Fruit fly (Drosophila melanogaster) whole organism, embryonic: ENCODE results near the gene CG14668.

Source experiments
- Abd-B ChIP-seq: fragments of 200-800 bp; sonication (Bioruptor generic); optimal IDR thresholded peaks from 2 replicates; lab custom pipeline; 2018; ENCODE audit warnings: missing biosample characterization, mild to moderate bottlenecking, missing genetic modification characterization, moderate library complexity
- Asciz ChIP-seq: fragments of 200-800 bp; sonication (Bioruptor generic); optimal IDR thresholded peaks from 2 replicates; lab custom pipeline; 2017; ENCODE audit warnings: missing biosample characterization, mild to moderate bottlenecking, missing genetic modification characterization, missing genetic modification reagents
- CG10209 ChIP-seq: fragments of 200-800 bp; sonication (Bioruptor generic); optimal IDR thresholded peaks from 3 replicates; lab custom pipeline; 2017; ENCODE audit warnings: missing biosample characterization, mild to moderate bottlenecking, missing genetic modification characterization, missing genetic modification reagents
- CG11504 ChIP-seq: fragments of 200-800 bp; sonication (Bioruptor generic); optimal IDR thresholded peaks from 3 replicates; lab custom pipeline; 2019; ENCODE audit warnings: missing biosample characterization, mild to moderate bottlenecking, missing genetic modification characterization, moderate library complexity
- CG12104 ChIP-seq: fragments of 200-800 bp; sonication (Bioruptor generic); optimal IDR thresholded peaks from 3 replicates; lab custom pipeline; 2016; ENCODE audit warnings: missing biosample characterization, missing genetic modification characterization
- CG1233 ChIP-seq: fragments of 200-800 bp; sonication (Bioruptor generic); optimal IDR thresholded peaks from 4 replicates; lab custom pipeline; 2018; ENCODE audit warnings: missing biosample characterization, mild to moderate bottlenecking, missing genetic modification characterization
- CG12659 ChIP-seq: fragments of 200-800 bp; sonication (Bioruptor generic); optimal IDR thresholded peaks from 3 replicates; lab custom pipeline; 2017; ENCODE audit warnings: mild to moderate bottlenecking, missing biosample characterization, missing genetic modification reagents, missing genetic modification characterization
- CG13123 ChIP-seq: fragments of 200-800 bp; sonication (Bioruptor generic); optimal IDR thresholded peaks from 2 replicates; lab custom pipeline; 2016; ENCODE audit warnings: missing biosample characterization, missing genetic modification characterization
- CG13287 ChIP-seq: fragments of 200-800 bp; sonication (Bioruptor generic); IDR thresholded peaks from 2 replicates; pipeline ENCODE4 v1.3.6; 2022; ENCODE audit warnings: missing biosample characterization, missing genetic modification characterization; ENCODE audit not compliant: partially characterized antibody
- CG1792 ChIP-seq: fragments of 200-800 bp; sonication (Bioruptor generic); optimal IDR thresholded peaks from 2 replicates; lab custom pipeline; 2016; ENCODE audit warnings: missing biosample characterization, missing genetic modification characterization
- CG2889 ChIP-seq: fragments of 200-800 bp; sonication (Bioruptor generic); IDR thresholded peaks from 3 replicates; pipeline ENCODE4 v1.3.6; 2022; ENCODE audit warnings: missing biosample characterization, missing genetic modification characterization
- CG32532 ChIP-seq: fragments of 200-800 bp; sonication (Bioruptor generic); IDR thresholded peaks from 2 replicates; pipeline ENCODE4 v1.3.6; 2022; ENCODE audit warnings: missing biosample characterization, missing genetic modification characterization
- CG4424 ChIP-seq: fragments of 200-800 bp; sonication (Bioruptor generic); optimal IDR thresholded peaks from 3 replicates; lab custom pipeline; 2016; ENCODE audit warnings: missing biosample characterization, missing genetic modification characterization
- CG5245 ChIP-seq: fragments of 200-800 bp; sonication (Bioruptor generic); optimal IDR thresholded peaks from 3 replicates; lab custom pipeline; 2016; ENCODE audit warnings: missing biosample characterization, missing genetic modification characterization
- CG6254 ChIP-seq: fragments of 200-800 bp; sonication (Bioruptor generic); optimal IDR thresholded peaks from 3 replicates; lab custom pipeline; 2017; ENCODE audit warnings: mild to moderate bottlenecking, missing biosample characterization, missing genetic modification reagents, missing genetic modification characterization
- CG9797 ChIP-seq: fragments of 200-800 bp; sonication (Bioruptor generic); optimal IDR thresholded peaks from 3 replicates; lab custom pipeline; 2018; ENCODE audit warnings: missing biosample characterization, mild to moderate bottlenecking, missing genetic modification characterization
- CG9932 ChIP-seq: fragments of 200-800 bp; sonication (Bioruptor generic); IDR thresholded peaks from 2 replicates; pipeline ENCODE4 v1.3.6; 2022; ENCODE audit warnings: missing biosample characterization, missing genetic modification characterization
- Camta ChIP-seq: fragments of 200-800 bp; sonication (Bioruptor generic); optimal IDR thresholded peaks from 2 replicates; lab custom pipeline; 2016; ENCODE audit warnings: missing biosample characterization, missing genetic modification characterization
- Dp ChIP-seq: fragments of 200-800 bp; sonication (Bioruptor generic); optimal IDR thresholded peaks from 2 replicates; lab custom pipeline; 2018; ENCODE audit warnings: missing biosample characterization, mild to moderate bottlenecking, missing genetic modification characterization, moderate library complexity
- H15 ChIP-seq: fragments of 200-800 bp; sonication (Bioruptor generic); IDR thresholded peaks from 3 replicates; pipeline ENCODE4 v1.3.6; 2022; ENCODE audit warnings: missing biosample characterization, missing genetic modification characterization
- Hand ChIP-seq: fragments of 200-800 bp; sonication (Bioruptor generic); optimal IDR thresholded peaks from 2 replicates; lab custom pipeline; 2017; ENCODE audit warnings: mild to moderate bottlenecking, missing biosample characterization, missing genetic modification reagents, missing genetic modification characterization
- Hmr ChIP-seq: fragments of 200-800 bp; sonication (Bioruptor generic); optimal IDR thresholded peaks from 3 replicates; lab custom pipeline; 2017; ENCODE audit warnings: mild to moderate bottlenecking, missing biosample characterization, missing genetic modification reagents, missing genetic modification characterization
- MBD-R2 ChIP-seq: fragments of 200-800 bp; sonication (Bioruptor generic); IDR thresholded peaks from 2 replicates; pipeline ENCODE4 v1.3.6; 2022; ENCODE audit warnings: missing biosample characterization, missing genetic modification characterization
- MTF-1 ChIP-seq: fragments of 200-800 bp; sonication (Bioruptor generic); optimal IDR thresholded peaks from 2 replicates; lab custom pipeline; 2018; ENCODE audit warnings: missing biosample characterization, mild to moderate bottlenecking, missing genetic modification characterization, borderline replicate concordance
- NFAT ChIP-seq: fragments of 200-800 bp; sonication (Bioruptor generic); IDR thresholded peaks from 2 replicates; pipeline ENCODE4 v1.3.6; 2022; ENCODE audit warnings: missing biosample characterization, missing genetic modification characterization
- Sox100B ChIP-seq: fragments of 200-800 bp; sonication (Bioruptor generic); optimal IDR thresholded peaks from 3 replicates; lab custom pipeline; 2018; ENCODE audit warnings: missing biosample characterization, mild to moderate bottlenecking, missing genetic modification characterization
- Xrp1 ChIP-seq: fragments of 200-800 bp; sonication (Bioruptor generic); IDR thresholded peaks from 2 replicates; pipeline ENCODE4 v1.3.6; 2022; ENCODE audit warnings: missing biosample characterization, missing genetic modification characterization
- ash1 ChIP-seq: fragments of 200-800 bp; sonication (Bioruptor generic); optimal IDR thresholded peaks from 2 replicates; lab custom pipeline; 2018; ENCODE audit warnings: missing biosample characterization, mild to moderate bottlenecking, missing genetic modification characterization
- bcd ChIP-seq: fragments of 200-800 bp; sonication (Bioruptor generic); optimal IDR thresholded peaks from 2 replicates; lab custom pipeline; 2017; ENCODE audit warnings: missing biosample characterization, mild to moderate bottlenecking, missing genetic modification characterization
- ci ChIP-seq: fragments of 200-800 bp; sonication (Bioruptor generic); IDR thresholded peaks from 3 replicates; pipeline ENCODE4 v1.3.6; 2022; ENCODE audit warnings: missing biosample characterization, missing genetic modification characterization
- croc ChIP-seq: fragments of 200-800 bp; sonication (Bioruptor generic); conservative IDR thresholded peaks from 3 replicates; pipeline ENCODE4 v1.3.6; 2022; ENCODE audit warnings: missing biosample characterization, missing genetic modification characterization
- dan ChIP-seq: fragments of 200-800 bp; sonication (Bioruptor generic); IDR thresholded peaks from 2 replicates; pipeline ENCODE4 v1.3.6; 2022; ENCODE audit warnings: missing biosample characterization, missing genetic modification characterization
- dati ChIP-seq: fragments of 200-800 bp; sonication (Bioruptor generic); IDR thresholded peaks from 2 replicates; pipeline ENCODE4 v1.3.6; 2022; ENCODE audit warnings: missing biosample characterization, missing genetic modification characterization
- h ChIP-seq: fragments of >200 bp; optimal IDR thresholded peaks from 2 replicates; lab custom pipeline; 2017
- ind ChIP-seq: fragments of 200-800 bp; sonication (Bioruptor generic); optimal IDR thresholded peaks from 3 replicates; lab custom pipeline; 2016; ENCODE audit warnings: missing biosample characterization, missing genetic modification characterization
- inv ChIP-seq: fragments of 200-800 bp; sonication (Bioruptor generic); IDR thresholded peaks from 2 replicates; pipeline ENCODE4 v1.3.6; 2022; ENCODE audit warnings: missing biosample characterization, missing genetic modification characterization; ENCODE audit not compliant: partially characterized antibody
- jigr1 ChIP-seq: fragments of 200-800 bp; sonication (Bioruptor generic); IDR thresholded peaks from 3 replicates; pipeline ENCODE4 v1.3.6; 2022; ENCODE audit warnings: missing biosample characterization, missing genetic modification characterization
- klu ChIP-seq: fragments of 200-800 bp; sonication (Bioruptor generic); IDR thresholded peaks from 2 replicates; pipeline ENCODE4 v1.3.6; 2022; ENCODE audit warnings: missing biosample characterization, missing genetic modification characterization
- kni ChIP-seq: fragments of 200-800 bp; sonication (Bioruptor generic); optimal IDR thresholded peaks from 3 replicates; lab custom pipeline; 2017; ENCODE audit warnings: mild to moderate bottlenecking, missing biosample characterization, missing genetic modification reagents, missing genetic modification characterization
- lmd ChIP-seq: fragments of 200-800 bp; sonication (Bioruptor generic); IDR thresholded peaks from 2 replicates; pipeline ENCODE4 v1.3.6; 2022; ENCODE audit warnings: missing biosample characterization, missing genetic modification characterization
- nau ChIP-seq: fragments of 200-800 bp; sonication (Bioruptor generic); optimal IDR thresholded peaks from 3 replicates; lab custom pipeline; 2017; ENCODE audit warnings: missing biosample characterization, mild to moderate bottlenecking, missing genetic modification characterization, missing genetic modification reagents
- nmo ChIP-seq: fragments of 200-800 bp; sonication (Bioruptor generic); optimal IDR thresholded peaks from 2 replicates; lab custom pipeline; 2018; ENCODE audit warnings: missing biosample characterization, mild to moderate bottlenecking, missing genetic modification characterization, moderate library complexity
- onecut ChIP-seq: fragments of 200-800 bp; sonication (Bioruptor generic); IDR thresholded peaks from 2 replicates; pipeline ENCODE4 v1.3.6; 2022; ENCODE audit warnings: missing biosample characterization, missing genetic modification characterization
- p53 ChIP-seq: fragments of 200-800 bp; sonication (Bioruptor generic); optimal IDR thresholded peaks from 2 replicates; lab custom pipeline; 2016; ENCODE audit warnings: missing biosample characterization, missing genetic modification characterization
- psq ChIP-seq: fragments of 200-800 bp; sonication (Bioruptor generic); optimal IDR thresholded peaks from 2 replicates; lab custom pipeline; 2017; ENCODE audit warnings: missing biosample characterization, missing genetic modification characterization
- row ChIP-seq: fragments of 200-800 bp; sonication (Bioruptor generic); IDR thresholded peaks from 3 replicates; pipeline ENCODE4 v1.3.6; 2022; ENCODE audit warnings: missing biosample characterization, missing genetic modification characterization
- run ChIP-seq: fragments of 200-800 bp; sonication (Bioruptor generic); optimal IDR thresholded peaks from 3 replicates; lab custom pipeline; 2018; ENCODE audit warnings: missing biosample characterization, mild to moderate bottlenecking, missing genetic modification characterization
- sens ChIP-seq: fragments of 200-800 bp; sonication (Bioruptor generic); peaks from one replicate; lab custom pipeline; 2016; ENCODE audit warnings: missing biosample characterization, missing genetic modification characterization
- sug ChIP-seq: fragments of 200-800 bp; optimal IDR thresholded peaks from 2 replicates; lab custom pipeline; 2019; ENCODE audit warnings: missing biosample characterization, mild to moderate bottlenecking, missing genetic modification characterization, moderate library complexity
- zfh2 ChIP-seq: fragments of 200-800 bp; sonication (Bioruptor generic); optimal IDR thresholded peaks from 2 replicates; lab custom pipeline; 2016; ENCODE audit warnings: missing biosample characterization, missing genetic modification characterization

Gene CG14668

dm6 chr3R:5361681-5362319, 25.7 kb downstream of the CG14668 start (continued):
- TF ChIP-seq CG32532 (GFP tag; lab: Robert Waterston, UW) (peak; percentile 94), bcd (GFP tag; lab: Kevin White, UChicago) (peak; percentile 80), CG5245 (peak; percentile 79), CG4424 (peak; percentile 83), Dp (no peak), sens (GFP tag; lab: Kevin White, UChicago) (peak; percentile 95), inv (GFP tag; lab: Robert Waterston, UW) (no peak), run (tag; lab: Kevin White, UChicago) (peak; percentile 63), MTF-1 (peak; percentile 68), jigr1 (peak; percentile 31; the same call in 1 of the 3 replicates), ci (GFP tag; lab: Robert Waterston, UW) (peak; percentile 92), psq (peak; percentile 41), dati (peak; percentile 39; the same call in 1 of the 2 replicates), Sox100B (GFP tag; lab: Kevin White, UChicago) (no peak), sug (peak; percentile 27), onecut (GFP tag; lab: Robert Waterston, UW) (peak; percentile 71), CG13123 (GFP tag; lab: Kevin White, UChicago) (peak; percentile 34), CG11504 (tag; lab: Kevin White, UChicago) (peak; percentile 86), h (lab: Kevin White, UChicago) (no peak), Abd-B (GFP tag; lab: Kevin White, UChicago) (peak; percentile 68), CG9797 (GFP tag; lab: Kevin White, UChicago) (no peak), CG1792 (GFP tag; lab: Kevin White, UChicago) (peak; percentile 77), H15 (peak; percentile 82), CG6254 (GFP tag; lab: Kevin White, UChicago) (no peak), row (GFP tag; lab: Robert Waterston, UW) (peak; percentile 87), CG10209 (peak; percentile 82), MBD-R2 (GFP tag; lab: Robert Waterston, UW) (peak; percentile 56; the same call in 1 of the 2 replicates), CG13287 (GFP tag; lab: Robert Waterston, UW) (no peak), ash1 (GFP tag; lab: Kevin White, UChicago) (peak; percentile 46), klu (peak; percentile 71), nau (GFP tag; lab: Kevin White, UChicago) (peak; percentile 78), nmo (GFP tag; lab: Kevin White, UChicago) (peak; percentile 81), CG9932 (GFP tag; lab: Robert Waterston, UW) (peak; percentile 93), Asciz (GFP tag; lab: Kevin White, UChicago) (peak; percentile 70), ind (GFP tag; lab: Kevin White, UChicago) (peak; percentile 86), CG12659 (peak; percentile 75), kni (peak; percentile 1), Xrp1 (GFP tag; lab: Robert Waterston, UW) (peak; percentile 85), CG12104 (GFP tag; lab: Kevin White, UChicago) (peak; percentile 18), CG1233 (GFP tag; lab: Kevin White, UChicago) (peak; percentile 61), CG2889 (peak; percentile 86), Camta (GFP tag; lab: Kevin White, UChicago) (peak; percentile 79), NFAT (GFP tag; lab: Robert Waterston, UW) (peak; percentile 82), p53 (peak; percentile 35), croc (GFP tag; lab: Robert Waterston, UW) (peak; percentile 52), dan (GFP tag; lab: Robert Waterston, UW) (no peak), lmd (GFP tag; lab: Robert Waterston, UW) (peak; percentile 88), Hmr (peak; percentile 82), zfh2 (GFP tag; lab: Kevin White, UChicago) (peak; percentile 86), Hand (GFP tag; lab: Kevin White, UChicago) (peak; percentile 25)
